Fruit fly (Drosophila melanogaster): ENCODE data around the gene ttk.

ttk gene

DNA sequence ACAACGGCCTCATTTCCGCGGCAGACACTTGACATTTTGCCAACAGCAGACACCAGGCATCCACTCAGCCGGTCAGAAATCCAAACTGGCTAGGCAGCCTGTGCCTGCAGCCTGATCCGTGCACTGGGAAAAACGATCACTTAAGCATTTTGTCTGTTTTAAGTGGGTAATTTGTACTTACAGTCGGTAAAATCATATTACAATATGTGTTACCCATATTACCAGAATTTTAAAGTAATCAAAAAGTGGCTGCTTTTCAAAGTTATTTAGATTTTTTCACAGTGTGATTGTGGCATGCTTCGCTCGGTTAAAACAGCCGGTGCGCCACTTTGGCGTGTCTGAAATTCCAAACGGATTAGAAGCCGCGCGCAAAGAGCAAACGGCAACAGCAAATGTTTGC lies 32.9 kb upstream of the ttk start (continued):
- TF ChIP-seq dimm (GFP tag; IDR thresholded peaks at IDR 0.05) (no peak), Ptx1 (GFP tag; IDR thresholded peaks at IDR 0.05) (peak; percentile 39; the same call in 1 of the 2 replicates), CG9727 (GFP tag; optimal IDR thresholded peaks at IDR 0.05) (peak; percentile 34), Dek (tag; optimal IDR thresholded peaks at IDR 0.05) (no peak), ssp (GFP tag; IDR thresholded peaks at IDR 0.05) (no peak), CG13296 (GFP tag; optimal IDR thresholded peaks at IDR 0.05) (no peak), chn (GFP tag; optimal IDR thresholded peaks at IDR 0.05) (peak; percentile 9), CG1024 (GFP tag; IDR thresholded peaks at IDR 0.05) (no peak), ap (GFP tag; IDR thresholded peaks at IDR 0.05) (no peak), CHES-1-like (GFP tag; optimal IDR thresholded peaks at IDR 0.05) (no peak), vfl (GFP tag; optimal IDR thresholded peaks at IDR 0.05) (no peak), CG31388 (GFP tag; optimal IDR thresholded peaks at IDR 0.05) (no peak), CG1233 (GFP tag; optimal IDR thresholded peaks at IDR 0.05) (no peak), CG5180 (GFP tag; optimal IDR thresholded peaks at IDR 0.05) (no peak), CG11093 (GFP tag; IDR thresholded peaks at IDR 0.05) (no peak), Doc2 (GFP tag; IDR thresholded peaks at IDR 0.05) (no peak), Side (GFP tag; optimal IDR thresholded peaks at IDR 0.05) (no peak), Nf-YC (tag; optimal IDR thresholded peaks at IDR 0.05) (no peak), salm (tag; optimal IDR thresholded peaks at IDR 0.05) (no peak), h (optimal IDR thresholded peaks at IDR 0.05) (no peak), Atf6 (GFP tag; IDR thresholded peaks at IDR 0.05) (no peak), slbo (GFP tag; IDR thresholded peaks at IDR 0.05) (no peak), CG1647 (GFP tag; optimal IDR thresholded peaks at IDR 0.05) (no peak), CG8944 (GFP tag; optimal IDR thresholded peaks at IDR 0.05) (peak; percentile 12), dpn (GFP tag; optimal IDR thresholded peaks at IDR 0.05) (no peak), CG6689 (GFP tag; IDR thresholded peaks at IDR 0.05) (0 out of 2 replicates have a peak, but pooled peaks have one; percentile 40), tin (GFP tag; optimal IDR thresholded peaks at IDR 0.05) (peak; percentile 18), wdn (GFP tag; IDR thresholded peaks at IDR 0.05) (no peak), Atf-2 (GFP tag; optimal IDR thresholded peaks at IDR 0.05) (no peak), B-H1 (GFP tag; IDR thresholded peaks at IDR 0.05) (no peak), Asciz (GFP tag; optimal IDR thresholded peaks at IDR 0.05) (no peak), tup (GFP tag; optimal IDR thresholded peaks at IDR 0.05) (no peak), crol (GFP tag; IDR thresholded peaks at IDR 0.05) (no peak), CG10366 (GFP tag; IDR thresholded peaks at IDR 0.05) (no peak), lola (GFP tag; optimal IDR thresholded peaks at IDR 0.05) (peak in 1 of 3 experiments; percentile 1), CG11695 (GFP tag; IDR thresholded peaks at IDR 0.05) (no peak), jigr1 (GFP tag; IDR thresholded peaks at IDR 0.05) (no peak), Ssrp (tag; optimal IDR thresholded peaks at IDR 0.05) (no peak), CG30020 (tag; optimal IDR thresholded peaks at IDR 0.05) (no peak), CG2712 (tag; optimal IDR thresholded peaks at IDR 0.05) (peak; percentile 58), CG4707 (GFP tag; optimal IDR thresholded peaks at IDR 0.05) (no peak), H15 (GFP tag; IDR thresholded peaks at IDR 0.05) (no peak), Taf1 (GFP tag; IDR thresholded peaks at IDR 0.05) (no peak), so (GFP tag; IDR thresholded peaks at IDR 0.05) (no peak), Dip2 (GFP tag; IDR thresholded peaks at IDR 0.05) (no peak), pum (GFP tag; optimal IDR thresholded peaks at IDR 0.05) (no peak), CG18476 (GFP tag; optimal IDR thresholded peaks at IDR 0.05) (no peak), CG17361 (GFP tag; IDR thresholded peaks at IDR 0.05) (no peak), CG9609 (GFP tag; optimal IDR thresholded peaks at IDR 0.05) (no peak), CG32772 (GFP tag; IDR thresholded peaks at IDR 0.05) (no peak), nom (GFP tag; optimal IDR thresholded peaks at IDR 0.05) (peak; percentile 75), Eip74EF (GFP tag; optimal IDR thresholded peaks at IDR 0.05) (no peak), NFAT (GFP tag; IDR thresholded peaks at IDR 0.05) (no peak)

All from whole organism, embryonic.